Worm (Caenorhabditis elegans): ENCODE measurements around the gene zhp-4.

- TF ChIP-seq W03F9.2 (tag; optimal IDR thresholded peaks at IDR 0.05) (no peak), him-1 (tag; optimal IDR thresholded peaks at IDR 0.05) (no peak)
These were observed 10.7 kb downstream of the zhp-4 start for ce11 chrV:19090885-19091284.
